Fruit fly (Drosophila melanogaster) whole organism: Measurements from ENCODE around the gene Nf-YA.

ENCODE experiments used
- CG8478 ChIP-seq: fragments of >200 bp; optimal IDR thresholded peaks from 2 replicates; lab custom pipeline; 2018; ENCODE audit warnings: inconsistent platforms
- Dll ChIP-seq: fragments of >200 bp; optimal IDR thresholded peaks from 2 replicates; lab custom pipeline; 2017
- EcR ChIP-seq, 2 experiments: fragments of >200 bp; optimal IDR thresholded peaks; 2 replicates each; lab custom pipeline; 2017; ENCODE audit warnings: missing biosample characterization in 2 of 2, missing genetic modification characterization in 2 of 2, missing genetic modification reagents in 2 of 2
- pan ChIP-seq: fragments of >200 bp; optimal IDR thresholded peaks from 2 replicates; lab custom pipeline; 2017
- usp ChIP-seq: fragments of >200 bp; optimal IDR thresholded peaks from 2 replicates; lab custom pipeline; 2017; ENCODE audit warnings: missing biosample characterization, missing genetic modification characterization, mixed read lengths

dm6 chr3L:9422135-9422534 is 19.9 kb downstream of the Nf-YA start:
- TF ChIP-seq Dll (lab: Kevin White, UChicago), result no peak
- TF ChIP-seq usp, result no peak
- no peak for TF ChIP-seq pan
- TF ChIP-seq CG8478, result no peak
- no peak for TF ChIP-seq EcR (GFP tag; optimal IDR thresholded peaks at IDR 0.05; lab: Kevin White, UChicago)
